Fruit fly (Drosophila melanogaster) whole organism, embryonic: ENCODE data around the gene Pink1.

ENCODE experiments used
- ATbp ChIP-seq: fragments of 200-800 bp; sonication (Bioruptor generic); optimal IDR thresholded peaks from 2 replicates; lab custom pipeline; 2017; ENCODE audit warnings: missing biosample characterization, mild to moderate bottlenecking, missing genetic modification characterization, missing genetic modification reagents
- CG10543 ChIP-seq: fragments of 200-800 bp; sonication (Bioruptor generic); optimal IDR thresholded peaks from 3 replicates; lab custom pipeline; 2017; ENCODE audit warnings: missing biosample characterization, mild to moderate bottlenecking, missing genetic modification characterization, moderate library complexity
- CG12659 ChIP-seq: fragments of 200-800 bp; sonication (Bioruptor generic); optimal IDR thresholded peaks from 3 replicates; lab custom pipeline; 2017; ENCODE audit warnings: mild to moderate bottlenecking, missing biosample characterization, missing genetic modification reagents, missing genetic modification characterization
- CG12769 ChIP-seq: fragments of 200-800 bp; sonication (Bioruptor generic); optimal IDR thresholded peaks from 2 replicates; lab custom pipeline; 2019; ENCODE audit warnings: missing biosample characterization, mild to moderate bottlenecking, missing genetic modification characterization, moderate library complexity
- CG13123 ChIP-seq: fragments of 200-800 bp; sonication (Bioruptor generic); optimal IDR thresholded peaks from 2 replicates; lab custom pipeline; 2016; ENCODE audit warnings: missing biosample characterization, missing genetic modification characterization
- CG13894 ChIP-seq: fragments of 200-800 bp; sonication (Bioruptor generic); optimal IDR thresholded peaks from 3 replicates; lab custom pipeline; 2018; ENCODE audit warnings: missing biosample characterization, mild to moderate bottlenecking, missing genetic modification characterization, moderate library complexity
- CG15514 ChIP-seq: fragments of 200-800 bp; sonication (Bioruptor generic); optimal IDR thresholded peaks from 3 replicates; lab custom pipeline; 2017; ENCODE audit warnings: missing biosample characterization, missing genetic modification characterization, mild to moderate bottlenecking, moderate library complexity, missing genetic modification reagents
- CG15601 ChIP-seq: fragments of 200-800 bp; sonication (Bioruptor generic); optimal IDR thresholded peaks from 3 replicates; lab custom pipeline; 2019; ENCODE audit warnings: missing biosample characterization, mild to moderate bottlenecking, missing genetic modification characterization, moderate library complexity
- CG17186 ChIP-seq: fragments of 200-800 bp; sonication (Bioruptor generic); optimal IDR thresholded peaks from 3 replicates; lab custom pipeline; 2017; ENCODE audit warnings: missing biosample characterization, missing genetic modification reagents, missing genetic modification characterization
- CG2199 ChIP-seq: fragments of 200-800 bp; sonication (Bioruptor generic); IDR thresholded peaks from 3 replicates; pipeline ENCODE4 v1.3.6; 2022; ENCODE audit warnings: missing biosample characterization, missing genetic modification characterization
- CG2678 ChIP-seq: fragments of 200-800 bp; sonication (Bioruptor generic); optimal IDR thresholded peaks from 3 replicates; lab custom pipeline; 2019; ENCODE audit warnings: missing biosample characterization, mild to moderate bottlenecking, missing genetic modification characterization, moderate library complexity
- CG2875 ChIP-seq: fragments of 200-800 bp; sonication (Bioruptor generic); optimal IDR thresholded peaks from 2 replicates; lab custom pipeline; 2017; ENCODE audit warnings: missing biosample characterization, mild to moderate bottlenecking, missing genetic modification characterization, missing genetic modification reagents
- CG3838 ChIP-seq: fragments of 200-800 bp; sonication (Bioruptor generic); optimal IDR thresholded peaks from 3 replicates; lab custom pipeline; 2016; ENCODE audit warnings: missing biosample characterization, missing genetic modification characterization
- CG3847 ChIP-seq: fragments of 200-800 bp; sonication (Bioruptor generic); IDR thresholded peaks from 2 replicates; pipeline ENCODE4 v1.3.6; 2022; ENCODE audit warnings: missing biosample characterization, missing genetic modification characterization
- CG3995 ChIP-seq: fragments of 200-800 bp; sonication (Bioruptor generic); optimal IDR thresholded peaks from 3 replicates; lab custom pipeline; 2016; ENCODE audit warnings: missing biosample characterization, missing genetic modification characterization
- CG6272 ChIP-seq: fragments of 200-800 bp; sonication (Bioruptor generic); IDR thresholded peaks from 2 replicates; pipeline ENCODE4 v1.3.6; 2022; ENCODE audit warnings: missing biosample characterization, missing genetic modification characterization
- CG7786 ChIP-seq: fragments of 200-800 bp; sonication (Bioruptor generic); optimal IDR thresholded peaks from 2 replicates; lab custom pipeline; 2016; ENCODE audit warnings: missing biosample characterization, missing genetic modification characterization
- CG8290 ChIP-seq, 3 experiments: fragments of 200-800 bp; sonication (Bioruptor generic); optimal IDR thresholded peaks; 2 replicates each; lab custom pipeline; 2016 to 2019; ENCODE audit warnings: missing biosample characterization in 3 of 3, missing genetic modification characterization in 3 of 3, mild to moderate bottlenecking in 2 of 3, moderate library complexity in 1 of 3
- CG8388 ChIP-seq: fragments of 200-800 bp; sonication (Bioruptor generic); optimal IDR thresholded peaks from 2 replicates; lab custom pipeline; 2019; ENCODE audit warnings: missing biosample characterization, mild to moderate bottlenecking, missing genetic modification characterization, moderate library complexity
- CG9727 ChIP-seq: fragments of 200-800 bp; sonication (Bioruptor generic); optimal IDR thresholded peaks from 3 replicates; lab custom pipeline; 2017; ENCODE audit warnings: missing biosample characterization, mild to moderate bottlenecking, missing genetic modification characterization
- CG9876 ChIP-seq: fragments of 200-800 bp; sonication (Bioruptor generic); optimal IDR thresholded peaks from 2 replicates; lab custom pipeline; 2016; ENCODE audit warnings: missing biosample characterization, missing genetic modification characterization
- Deaf1 ChIP-seq: fragments of 200-800 bp; optimal IDR thresholded peaks from 3 replicates; lab custom pipeline; 2019; ENCODE audit warnings: missing biosample characterization, mild to moderate bottlenecking, missing genetic modification characterization, moderate library complexity
- Fer1 ChIP-seq: fragments of 200-800 bp; sonication (Bioruptor generic); optimal IDR thresholded peaks from 2 replicates; lab custom pipeline; 2017; ENCODE audit warnings: missing biosample characterization, mild to moderate bottlenecking, missing genetic modification characterization
- Hmr ChIP-seq: fragments of 200-800 bp; sonication (Bioruptor generic); optimal IDR thresholded peaks from 3 replicates; lab custom pipeline; 2017; ENCODE audit warnings: mild to moderate bottlenecking, missing biosample characterization, missing genetic modification reagents, missing genetic modification characterization
- Lhr ChIP-seq: fragments of 200-800 bp; sonication (Bioruptor generic); optimal IDR thresholded peaks from 3 replicates; lab custom pipeline; 2017; ENCODE audit warnings: mild to moderate bottlenecking, missing biosample characterization, missing genetic modification reagents, missing genetic modification characterization
- NFAT ChIP-seq: fragments of 200-800 bp; sonication (Bioruptor generic); IDR thresholded peaks from 2 replicates; pipeline ENCODE4 v1.3.6; 2022; ENCODE audit warnings: missing biosample characterization, missing genetic modification characterization
- NK7.1 ChIP-seq: fragments of 200-800 bp; sonication (Bioruptor generic); optimal IDR thresholded peaks from 3 replicates; lab custom pipeline; 2016; ENCODE audit warnings: missing biosample characterization, missing genetic modification characterization
- Pdp1 ChIP-seq, 2 experiments: fragments of 200-800 bp; sonication (Bioruptor generic); optimal IDR thresholded peaks; 3 replicates each; lab custom pipeline; 2016; ENCODE audit warnings: missing biosample characterization in 2 of 2, missing genetic modification characterization in 2 of 2, mild to moderate bottlenecking in 1 of 2, moderate library complexity in 1 of 2
- Six4 ChIP-seq: fragments of 200-800 bp; sonication (Bioruptor generic); optimal IDR thresholded peaks from 2 replicates; lab custom pipeline; 2016; ENCODE audit warnings: missing biosample characterization, missing genetic modification characterization
- Usf ChIP-seq: fragments of 200-800 bp; sonication (Bioruptor generic); optimal IDR thresholded peaks from 2 replicates; lab custom pipeline; 2017; ENCODE audit warnings: missing genotype, missing biosample characterization, missing genetic modification characterization
- crol ChIP-seq: fragments of 200-800 bp; sonication (Bioruptor generic); IDR thresholded peaks from 2 replicates; pipeline ENCODE4 v1.3.6; 2022; ENCODE audit warnings: missing biosample characterization, missing genetic modification characterization
- dimm ChIP-seq: fragments of 200-800 bp; sonication (Bioruptor generic); IDR thresholded peaks from 2 replicates; pipeline ENCODE4 v1.3.6; 2022; ENCODE audit warnings: missing biosample characterization, missing genetic modification characterization
- exex ChIP-seq: fragments of 200-800 bp; sonication (Bioruptor generic); optimal IDR thresholded peaks from 4 replicates; lab custom pipeline; 2018; ENCODE audit warnings: missing biosample characterization, mild to moderate bottlenecking, missing genetic modification characterization, moderate library complexity
- eyg ChIP-seq: fragments of 200-800 bp; sonication (Bioruptor generic); optimal IDR thresholded peaks from 3 replicates; lab custom pipeline; 2016; ENCODE audit warnings: missing biosample characterization, missing genetic modification characterization
- fu2 ChIP-seq: fragments of 200-800 bp; sonication (Bioruptor generic); optimal IDR thresholded peaks from 2 replicates; lab custom pipeline; 2016; ENCODE audit warnings: missing biosample characterization, missing genetic modification characterization
- grau ChIP-seq: fragments of 200-800 bp; optimal IDR thresholded peaks from 3 replicates; lab custom pipeline; 2019; ENCODE audit warnings: missing biosample characterization, mild to moderate bottlenecking, missing genetic modification characterization, moderate library complexity
- hth ChIP-seq: fragments of >200 bp; optimal IDR thresholded peaks from 2 replicates; lab custom pipeline; 2017; ENCODE audit warnings: inconsistent platforms
- kay ChIP-seq: fragments of 200-800 bp; sonication (Bioruptor generic); optimal IDR thresholded peaks from 2 replicates; lab custom pipeline; 2016; ENCODE audit warnings: missing biosample characterization, missing genetic modification characterization
- klu ChIP-seq: fragments of 200-800 bp; sonication (Bioruptor generic); IDR thresholded peaks from 2 replicates; pipeline ENCODE4 v1.3.6; 2022; ENCODE audit warnings: missing biosample characterization, missing genetic modification characterization
- lab ChIP-seq: fragments of 200-800 bp; sonication (Bioruptor generic); optimal IDR thresholded peaks from 3 replicates; lab custom pipeline; 2017; ENCODE audit warnings: missing biosample characterization, missing genetic modification characterization, mild to moderate bottlenecking, moderate library complexity, missing genetic modification reagents
- mirr ChIP-seq: fragments of 200-800 bp; sonication (Bioruptor generic); optimal IDR thresholded peaks from 3 replicates; lab custom pipeline; 2018; ENCODE audit warnings: missing biosample characterization, mild to moderate bottlenecking, missing genetic modification characterization
- odd ChIP-seq: fragments of 200-800 bp; sonication (Bioruptor generic); optimal IDR thresholded peaks from 2 replicates; lab custom pipeline; 2017; ENCODE audit warnings: missing biosample characterization, mild to moderate bottlenecking, missing genetic modification characterization
- peb ChIP-seq: fragments of 200-800 bp; sonication (Bioruptor generic); IDR thresholded peaks from 2 replicates; pipeline ENCODE4 v1.3.6; 2022; ENCODE audit warnings: missing biosample characterization, missing genetic modification characterization
- psq ChIP-seq: fragments of 200-800 bp; sonication (Bioruptor generic); optimal IDR thresholded peaks from 2 replicates; lab custom pipeline; 2017; ENCODE audit warnings: missing biosample characterization, missing genetic modification characterization
- sd ChIP-seq: fragments of 200-800 bp; sonication (Bioruptor generic); optimal IDR thresholded peaks from 3 replicates; lab custom pipeline; 2018; ENCODE audit warnings: missing biosample characterization, mild to moderate bottlenecking, missing genetic modification characterization, moderate library complexity
- sim ChIP-seq: fragments of 200-800 bp; sonication (Bioruptor generic); IDR thresholded peaks from 2 replicates; pipeline ENCODE4 v1.3.6; 2022; ENCODE audit warnings: missing biosample characterization, missing genetic modification characterization
- unc-4 ChIP-seq: fragments of 200-800 bp; sonication (Bioruptor generic); IDR thresholded peaks from 2 replicates; pipeline ENCODE4 v1.3.6; 2022; ENCODE audit warnings: missing biosample characterization, missing genetic modification characterization; ENCODE audit not compliant: partially characterized antibody
- vnd ChIP-seq: fragments of 200-800 bp; sonication (Bioruptor generic); IDR thresholded peaks from 3 replicates; pipeline ENCODE4 v1.3.6; 2022; ENCODE audit warnings: missing biosample characterization, missing genetic modification characterization; ENCODE audit not compliant: partially characterized antibody
- wek ChIP-seq: fragments of 200-800 bp; sonication (Bioruptor generic); optimal IDR thresholded peaks from 3 replicates; lab custom pipeline; 2018; ENCODE audit warnings: missing biosample characterization, mild to moderate bottlenecking, missing genetic modification characterization, moderate library complexity

The Pink1 gene

dm6 chrX:6706570-6707306, 23.1 kb downstream of the Pink1 start (continued):
- TF ChIP-seq lab (GFP tag; lab: Kevin White, UChicago) (peak; percentile 49), peb (GFP tag; lab: Robert Waterston, UW) (no peak), CG2678 (tag; lab: Kevin White, UChicago) (peak; percentile 22), CG3847 (GFP tag; lab: Robert Waterston, UW) (no peak), sd (tag; lab: Kevin White, UChicago) (peak; percentile 36), ATbp (peak; percentile 8), CG9727 (GFP tag; lab: Kevin White, UChicago) (no peak), Deaf1 (tag; lab: Kevin White, UChicago) (peak; percentile 89), CG15601 (tag; lab: Kevin White, UChicago) (no peak), CG2875 (GFP tag; lab: Kevin White, UChicago) (no peak), wek (GFP tag; lab: Kevin White, UChicago) (no peak), crol (GFP tag; lab: Robert Waterston, UW) (peak; percentile 74), CG6272 (no peak), CG13123 (GFP tag; lab: Kevin White, UChicago) (no peak), Pdp1 (GFP tag; optimal IDR thresholded peaks at IDR 0.05; lab: Kevin White, UChicago) (peak in 1 of 2 experiments; percentile 14), CG3838 (GFP tag; lab: Kevin White, UChicago) (no peak), CG3995 (no peak), kay (GFP tag; lab: Kevin White, UChicago) (no peak), vnd (no peak), mirr (peak; percentile 59), grau (peak; percentile 16), NFAT (GFP tag; lab: Robert Waterston, UW) (0 out of 2 replicates have a peak, but pooled peaks have one; percentile 12), hth (lab: Kevin White, UChicago) (no peak), CG9876 (no peak), fu2 (no peak), Fer1 (GFP tag; lab: Kevin White, UChicago) (peak; percentile 31), dimm (no peak), CG12659 (GFP tag; lab: Kevin White, UChicago) (no peak), unc-4 (GFP tag; lab: Robert Waterston, UW) (no peak), CG2199 (peak; percentile 44; the same call in 1 of the 3 replicates), Hmr (GFP tag; lab: Kevin White, UChicago) (peak; percentile 27), odd (GFP tag; lab: Kevin White, UChicago) (no peak), CG13894 (peak; percentile 52), exex (tag; lab: Kevin White, UChicago) (peak; percentile 18), Six4 (GFP tag; lab: Kevin White, UChicago) (no peak), sim (GFP tag; lab: Robert Waterston, UW) (no peak), CG7786 (no peak), CG8290 (GFP tag; optimal IDR thresholded peaks at IDR 0.05; lab: Kevin White, UChicago) (no peak), CG8290 (tag; optimal IDR thresholded peaks at IDR 0.05; lab: Kevin White, UChicago) (peak in 1 of 2 experiments; percentile 32), eyg (GFP tag; lab: Kevin White, UChicago) (no peak), NK7.1 (GFP tag; lab: Kevin White, UChicago) (no peak), psq (GFP tag; lab: Kevin White, UChicago) (peak; percentile 31), CG8388 (peak; percentile 83), CG15514 (GFP tag; lab: Kevin White, UChicago) (peak; percentile 24), Usf (no peak), Lhr (GFP tag; lab: Kevin White, UChicago) (no peak), CG10543 (GFP tag; lab: Kevin White, UChicago) (peak; percentile 37), CG17186 (GFP tag; lab: Kevin White, UChicago) (no peak), klu (GFP tag; lab: Robert Waterston, UW) (no peak), CG12769 (tag; lab: Kevin White, UChicago) (peak; percentile 91)
